Fruit fly (Drosophila melanogaster) whole organism, embryonic: ENCODE data around the gene Cyp6t1.

ENCODE experiments used
- Antp ChIP-seq: fragments of 200-800 bp; sonication (Bioruptor generic); optimal IDR thresholded peaks from 3 replicates; lab custom pipeline; 2016; ENCODE audit warnings: missing biosample characterization, missing genetic modification characterization
- CG11456 ChIP-seq: fragments of 200-800 bp; sonication (Bioruptor generic); IDR thresholded peaks from 3 replicates; pipeline ENCODE4 v1.3.6; 2022; ENCODE audit warnings: missing biosample characterization, missing genetic modification characterization
- CG11504 ChIP-seq: fragments of 200-800 bp; sonication (Bioruptor generic); optimal IDR thresholded peaks from 3 replicates; lab custom pipeline; 2019; ENCODE audit warnings: missing biosample characterization, mild to moderate bottlenecking, missing genetic modification characterization, moderate library complexity
- CG11696 ChIP-seq: fragments of 200-800 bp; sonication (Bioruptor generic); IDR thresholded peaks from 2 replicates; pipeline ENCODE4 v1.3.6; 2022; ENCODE audit warnings: missing biosample characterization, missing genetic modification characterization
- CG14710 ChIP-seq: fragments of 200-800 bp; sonication (Bioruptor generic); optimal IDR thresholded peaks from 3 replicates; lab custom pipeline; 2019; ENCODE audit warnings: missing biosample characterization, mild to moderate bottlenecking, missing genetic modification characterization, moderate library complexity
- CG14965 ChIP-seq: fragments of 200-800 bp; sonication (Bioruptor generic); optimal IDR thresholded peaks from 2 replicates; lab custom pipeline; 2016; ENCODE audit warnings: missing biosample characterization, missing genetic modification characterization, borderline replicate concordance
- CG17568 ChIP-seq: fragments of 200-800 bp; sonication (Bioruptor generic); optimal IDR thresholded peaks from 2 replicates; lab custom pipeline; 2018; ENCODE audit warnings: missing biosample characterization, mild to moderate bottlenecking, missing genetic modification characterization, moderate library complexity
- CG3065 ChIP-seq: fragments of 200-800 bp; sonication (Bioruptor generic); optimal IDR thresholded peaks from 2 replicates; lab custom pipeline; 2016; ENCODE audit warnings: missing biosample characterization, missing genetic modification characterization
- CG6683 ChIP-seq: fragments of 200-800 bp; sonication (Bioruptor generic); optimal IDR thresholded peaks from 2 replicates; lab custom pipeline; 2017; ENCODE audit warnings: missing biosample characterization, mild to moderate bottlenecking, missing genetic modification characterization, missing genetic modification reagents
- CG7928 ChIP-seq: fragments of 200-800 bp; sonication (Bioruptor generic); optimal IDR thresholded peaks from 2 replicates; lab custom pipeline; 2017; ENCODE audit warnings: missing biosample characterization, mild to moderate bottlenecking, missing genetic modification characterization
- CG7987 ChIP-seq: fragments of 200-800 bp; sonication (Bioruptor generic); optimal IDR thresholded peaks from 2 replicates; lab custom pipeline; 2018; ENCODE audit warnings: missing biosample characterization, mild to moderate bottlenecking, missing genetic modification characterization, moderate library complexity
- CTCF ChIP-seq: fragments of 200-800 bp; sonication (Bioruptor generic); optimal IDR thresholded peaks from 2 replicates; lab custom pipeline; 2017; ENCODE audit warnings: missing biosample characterization, mild to moderate bottlenecking, missing genetic modification characterization, moderate library complexity
- Dbx ChIP-seq: fragments of 200-800 bp; sonication (Bioruptor generic); IDR thresholded peaks from 3 replicates; pipeline ENCODE4 v1.3.6; 2022; ENCODE audit warnings: missing biosample characterization, missing genetic modification characterization
- Deaf1 ChIP-seq: fragments of 200-800 bp; optimal IDR thresholded peaks from 3 replicates; lab custom pipeline; 2019; ENCODE audit warnings: missing biosample characterization, mild to moderate bottlenecking, missing genetic modification characterization, moderate library complexity
- GATAe ChIP-seq: fragments of 200-800 bp; sonication (Bioruptor generic); conservative IDR thresholded peaks from 2 replicates; pipeline ENCODE4 v1.3.6; 2022; ENCODE audit warnings: missing biosample characterization, missing genetic modification characterization
- Hr3 ChIP-seq: fragments of 200-800 bp; sonication (Bioruptor generic); optimal IDR thresholded peaks from 3 replicates; lab custom pipeline; 2016; ENCODE audit warnings: missing biosample characterization, missing genetic modification characterization
- Nf-YB ChIP-seq: fragments of 200-800 bp; sonication (Bioruptor generic); optimal IDR thresholded peaks from 3 replicates; lab custom pipeline; 2019; ENCODE audit warnings: missing biosample characterization, mild to moderate bottlenecking, missing genetic modification characterization, moderate library complexity
- Xbp1 ChIP-seq: fragments of 200-800 bp; sonication (Bioruptor generic); optimal IDR thresholded peaks from 3 replicates; lab custom pipeline; 2016; ENCODE audit warnings: missing biosample characterization, mild to moderate bottlenecking, missing genetic modification characterization
- ase ChIP-seq: fragments of 200-800 bp; sonication (Bioruptor generic); IDR thresholded peaks from 3 replicates; pipeline ENCODE4 v1.3.6; 2022; ENCODE audit warnings: missing biosample characterization, missing genetic modification characterization
- bsh ChIP-seq, 2 experiments: fragments of 200-800 bp; sonication (Bioruptor generic); optimal IDR thresholded peaks; 2 replicates each; lab custom pipeline; 2017 to 2018; ENCODE audit warnings: mild to moderate bottlenecking in 2 of 2, missing biosample characterization in 2 of 2, missing genetic modification characterization in 2 of 2, moderate library complexity in 1 of 2
- danr ChIP-seq: fragments of 200-800 bp; sonication (Bioruptor generic); IDR thresholded peaks from 2 replicates; pipeline ENCODE4 v1.3.6; 2022; ENCODE audit warnings: missing biosample characterization, missing genetic modification characterization
- gcm2 ChIP-seq: fragments of 200-800 bp; sonication (Bioruptor generic); optimal IDR thresholded peaks from 2 replicates; lab custom pipeline; 2016; ENCODE audit warnings: missing biosample characterization, missing genetic modification characterization
- gfzf ChIP-seq: fragments of 200-800 bp; sonication (Bioruptor generic); optimal IDR thresholded peaks from 2 replicates; lab custom pipeline; 2016; ENCODE audit warnings: missing biosample characterization, mild to moderate bottlenecking, missing genetic modification characterization, moderate library complexity
- grau ChIP-seq: fragments of 200-800 bp; optimal IDR thresholded peaks from 3 replicates; lab custom pipeline; 2019; ENCODE audit warnings: missing biosample characterization, mild to moderate bottlenecking, missing genetic modification characterization, moderate library complexity
- her ChIP-seq: fragments of 200-800 bp; sonication (Bioruptor generic); optimal IDR thresholded peaks from 2 replicates; lab custom pipeline; 2016; ENCODE audit warnings: missing biosample characterization, missing genetic modification characterization
- knrl ChIP-seq: fragments of 200-800 bp; sonication (Bioruptor generic); IDR thresholded peaks from 3 replicates; pipeline ENCODE4 v1.3.6; 2022; ENCODE audit warnings: missing biosample characterization, missing genetic modification characterization; ENCODE audit not compliant: partially characterized antibody
- lab ChIP-seq: fragments of 200-800 bp; sonication (Bioruptor generic); optimal IDR thresholded peaks from 3 replicates; lab custom pipeline; 2017; ENCODE audit warnings: missing biosample characterization, missing genetic modification characterization, mild to moderate bottlenecking, moderate library complexity, missing genetic modification reagents
- lbe ChIP-seq: fragments of 200-800 bp; sonication (Bioruptor generic); optimal IDR thresholded peaks from 2 replicates; lab custom pipeline; 2016; ENCODE audit warnings: missing biosample characterization, mild to moderate bottlenecking, missing genetic modification characterization
- nerfin-1 ChIP-seq: fragments of 200-800 bp; sonication (Bioruptor generic); optimal IDR thresholded peaks from 3 replicates; lab custom pipeline; 2019; ENCODE audit warnings: missing biosample characterization, mild to moderate bottlenecking, missing genetic modification characterization, moderate library complexity
- p53 ChIP-seq: fragments of 200-800 bp; sonication (Bioruptor generic); optimal IDR thresholded peaks from 2 replicates; lab custom pipeline; 2016; ENCODE audit warnings: missing biosample characterization, missing genetic modification characterization
- peb ChIP-seq: fragments of 200-800 bp; sonication (Bioruptor generic); IDR thresholded peaks from 2 replicates; pipeline ENCODE4 v1.3.6; 2022; ENCODE audit warnings: missing biosample characterization, missing genetic modification characterization
- pho ChIP-seq: fragments of 200-800 bp; sonication (Bioruptor generic); optimal IDR thresholded peaks from 2 replicates; lab custom pipeline; 2016; ENCODE audit warnings: missing biosample characterization, missing genetic modification characterization
- pnt ChIP-seq: fragments of 200-800 bp; sonication (Bioruptor generic); optimal IDR thresholded peaks from 3 replicates; lab custom pipeline; 2016; ENCODE audit warnings: missing biosample characterization, missing genetic modification characterization
- row ChIP-seq: fragments of 200-800 bp; sonication (Bioruptor generic); IDR thresholded peaks from 3 replicates; pipeline ENCODE4 v1.3.6; 2022; ENCODE audit warnings: missing biosample characterization, missing genetic modification characterization
- sens ChIP-seq: fragments of 200-800 bp; sonication (Bioruptor generic); peaks from one replicate; lab custom pipeline; 2016; ENCODE audit warnings: missing biosample characterization, missing genetic modification characterization
- slou ChIP-seq: fragments of 200-800 bp; sonication (Bioruptor generic); optimal IDR thresholded peaks from 3 replicates; lab custom pipeline; 2016; ENCODE audit warnings: missing biosample characterization, missing genetic modification characterization
- stc ChIP-seq: fragments of 200-800 bp; sonication (Bioruptor generic); IDR thresholded peaks from 2 replicates; pipeline ENCODE4 v1.3.6; 2022; ENCODE audit warnings: missing biosample characterization, missing genetic modification characterization
- stwl ChIP-seq: fragments of 200-800 bp; sonication (Bioruptor generic); optimal IDR thresholded peaks from 3 replicates; lab custom pipeline; 2018; ENCODE audit warnings: missing biosample characterization, mild to moderate bottlenecking, missing genetic modification characterization, moderate library complexity
- tll ChIP-seq, 2 experiments: fragments of 200-800 bp in 1 of 2; fragments of >200 bp in 1 of 2; sonication (Bioruptor generic) in 1 of 2; optimal IDR thresholded peaks; 2 replicates each; lab custom pipeline; 2017 to 2019; ENCODE audit warnings: missing biosample characterization in 2 of 2, missing genetic modification characterization in 2 of 2, mild to moderate bottlenecking in 1 of 2, moderate library complexity in 1 of 2
- zen2 ChIP-seq: fragments of 200-800 bp; sonication (Bioruptor generic); IDR thresholded peaks from 3 replicates; pipeline ENCODE4 v1.3.6; 2022; ENCODE audit warnings: missing biosample characterization, missing genetic modification characterization; ENCODE audit not compliant: partially characterized antibody
- zfh2 ChIP-seq: fragments of 200-800 bp; sonication (Bioruptor generic); optimal IDR thresholded peaks from 2 replicates; lab custom pipeline; 2016; ENCODE audit warnings: missing biosample characterization, missing genetic modification characterization

Gene Cyp6t1

dm6 chrX:21567793-21568192 is 48.8 kb upstream of the Cyp6t1 start:
- TF ChIP-seq CG11456 (GFP tag; lab: Robert Waterston, UW) = no peak
- no peak for TF ChIP-seq stc (GFP tag; lab: Robert Waterston, UW)
- TF ChIP-seq zfh2 (GFP tag; lab: Kevin White, UChicago) = no peak
- peak; percentile 84 for TF ChIP-seq nerfin-1 (tag; lab: Kevin White, UChicago)
- TF ChIP-seq her (GFP tag; lab: Kevin White, UChicago) = no peak
- no peak for TF ChIP-seq grau (tag; lab: Kevin White, UChicago)

DNA sequence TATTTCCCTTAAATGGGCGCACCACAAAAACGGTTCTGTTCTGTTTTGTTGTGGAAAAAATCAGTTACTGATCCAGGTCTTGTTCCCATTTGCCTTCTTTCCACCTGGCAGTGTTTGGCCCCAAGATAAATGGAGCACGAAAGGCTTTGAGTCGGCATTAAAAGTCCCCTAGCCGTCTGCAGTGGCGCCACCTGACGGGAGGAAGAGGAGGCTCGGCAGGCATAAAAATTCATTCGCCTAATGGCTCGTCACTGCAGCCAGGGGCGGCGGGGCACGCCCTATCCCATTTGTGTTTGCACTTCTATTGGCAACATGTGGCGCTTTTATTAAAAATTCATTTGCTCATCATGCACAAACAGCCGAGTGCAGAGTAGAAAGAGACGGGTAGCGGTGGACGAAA is 46.5 kb upstream of the Cyp6t1 start:
- TF ChIP-seq Deaf1 (tag; lab: Kevin White, UChicago) = no peak
- TF ChIP-seq lab (GFP tag; lab: Kevin White, UChicago) = no peak
- TF ChIP-seq CTCF (GFP tag; lab: Kevin White, UChicago) = peak; percentile 78
- TF ChIP-seq Dbx (GFP tag; lab: Robert Waterston, UW) = no peak
- no peak for TF ChIP-seq tll (GFP tag; optimal IDR thresholded peaks at IDR 0.05; lab: Kevin White, UChicago)
- TF ChIP-seq slou = no peak
- no peak for TF ChIP-seq CG11696 (GFP tag; lab: Robert Waterston, UW)
- peak; percentile 58 for TF ChIP-seq CG14965 (GFP tag; lab: Kevin White, UChicago)
- TF ChIP-seq CG11504 (tag; lab: Kevin White, UChicago) = peak; percentile 2
- TF ChIP-seq ase (GFP tag; lab: Robert Waterston, UW) = no peak

- TF ChIP-seq p53 = no peak
- peak; percentile 77 for TF ChIP-seq CG11504 (tag; lab: Kevin White, UChicago)
- TF ChIP-seq CTCF (GFP tag; lab: Kevin White, UChicago) = peak; percentile 74
- peak; percentile 25 for TF ChIP-seq sens (GFP tag; lab: Kevin White, UChicago)
These were observed 43.8 kb upstream of the Cyp6t1 start for dm6 chrX:21562844-21563243.

DNA sequence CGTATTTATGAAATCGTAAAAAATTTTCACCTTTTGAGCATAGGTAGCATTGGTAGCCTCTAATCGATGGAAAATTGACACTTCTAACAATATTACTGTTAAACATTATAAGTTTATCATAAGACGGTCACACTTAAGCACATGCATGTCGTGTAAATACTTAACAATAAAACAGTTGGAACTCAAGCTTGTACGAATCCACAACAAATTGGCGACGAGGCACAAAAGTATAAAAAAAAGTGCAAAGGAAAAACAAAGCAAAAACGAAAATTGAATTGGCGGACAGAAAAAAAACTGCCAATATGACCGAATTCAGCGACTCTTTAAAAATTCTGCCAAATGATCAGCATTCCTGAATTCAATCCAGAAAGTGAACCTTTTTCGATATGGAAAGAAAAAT is 984 bp upstream of the Cyp6t1 start:
- peak; percentile 5 for TF ChIP-seq gfzf (GFP tag; lab: Kevin White, UChicago)
- TF ChIP-seq knrl = no peak
- peak; percentile 26 for TF ChIP-seq stwl (tag; lab: Kevin White, UChicago)
- TF ChIP-seq Hr3 (GFP tag; lab: Kevin White, UChicago) = no peak
- no peak for TF ChIP-seq CG7987 (GFP tag; lab: Kevin White, UChicago)
- TF ChIP-seq danr (GFP tag; lab: Robert Waterston, UW) = no peak
- no peak for TF ChIP-seq gcm2 (GFP tag; lab: Kevin White, UChicago)
- 0 out of 2 replicates have a peak, but pooled peaks have one; percentile 11 for TF ChIP-seq GATAe (GFP tag; lab: Robert Waterston, UW)
- no peak for TF ChIP-seq CG6683
- no peak for TF ChIP-seq row (GFP tag; lab: Robert Waterston, UW)
- TF ChIP-seq bsh (GFP tag; optimal IDR thresholded peaks at IDR 0.05; lab: Kevin White, UChicago) = no peak
- TF ChIP-seq CG7928 (GFP tag; lab: Kevin White, UChicago) = no peak
- TF ChIP-seq pho (GFP tag; lab: Kevin White, UChicago) = no peak

dm6 chrX:21507485-21507884 is 11.5 kb downstream of the Cyp6t1 start:
- TF ChIP-seq Antp (GFP tag; lab: Kevin White, UChicago) = no peak
- TF ChIP-seq stwl (tag; lab: Kevin White, UChicago) = no peak
- TF ChIP-seq lbe (GFP tag; lab: Kevin White, UChicago) = no peak
- no peak for TF ChIP-seq CG17568 (GFP tag; lab: Kevin White, UChicago)
- peak; percentile 93 for TF ChIP-seq CG11504 (tag; lab: Kevin White, UChicago)
- TF ChIP-seq pnt (GFP tag; lab: Kevin White, UChicago) = no peak
- TF ChIP-seq CG3065 (GFP tag; lab: Kevin White, UChicago) = no peak
- TF ChIP-seq Xbp1 (GFP tag; lab: Kevin White, UChicago) = no peak
- no peak for TF ChIP-seq peb (GFP tag; lab: Robert Waterston, UW)
- TF ChIP-seq Deaf1 (tag; lab: Kevin White, UChicago) = peak; percentile 86
- TF ChIP-seq Nf-YB = peak; percentile 9
- no peak for TF ChIP-seq zen2 (GFP tag; lab: Robert Waterston, UW)
- no peak for TF ChIP-seq CG14710 (tag; lab: Kevin White, UChicago)
- TF ChIP-seq, all 482 proteins: peak for 3
